Worm (Caenorhabditis elegans) whole organism, L3 larva: ENCODE results near the gene tufm-1.

ENCODE experiments used
- R02D3.7 ChIP-seq: fragments of 150-350 bp; optimal IDR thresholded peaks from 2 replicates; lab custom pipeline; 2014; ENCODE audit warnings: missing biosample characterization, missing genetic modification characterization
- ZK546.5 ChIP-seq: sonication (generic microtip); optimal IDR thresholded peaks from 2 replicates; lab custom pipeline; 2017; ENCODE audit warnings: missing biosample characterization, missing genetic modification characterization
- aly-2 ChIP-seq: fragments of 150-350 bp; optimal IDR thresholded peaks from 2 replicates; lab custom pipeline; 2014; ENCODE audit warnings: missing biosample characterization, missing genetic modification characterization
- ama-1 ChIP-seq: fragments of 150-350 bp; optimal IDR thresholded peaks from 2 replicates; lab custom pipeline; 2018
- ceh-16 ChIP-seq: sonication (generic microtip); optimal IDR thresholded peaks from 2 replicates; lab custom pipeline; 2017; ENCODE audit warnings: missing biosample characterization, missing genetic modification characterization
- ceh-28 ChIP-seq: fragments of 150-350 bp; optimal IDR thresholded peaks from 2 replicates; lab custom pipeline; 2014; ENCODE audit warnings: missing biosample characterization, missing genetic modification reagents, missing genetic modification characterization
- ceh-82 ChIP-seq: fragments of 150-350 bp; optimal IDR thresholded peaks from 2 replicates; lab custom pipeline; 2014; ENCODE audit warnings: missing biosample characterization, missing genetic modification characterization
- ceh-9 ChIP-seq: sonication (generic microtip); optimal IDR thresholded peaks from 2 replicates; lab custom pipeline; 2018; ENCODE audit warnings: missing biosample characterization, missing genetic modification characterization
- daf-12 ChIP-seq: fragments of 150-350 bp; optimal IDR thresholded peaks from 2 replicates; lab custom pipeline; 2014; ENCODE audit warnings: missing biosample characterization, missing genetic modification reagents, missing genetic modification characterization
- egl-27 ChIP-seq: sonication (generic microtip); optimal IDR thresholded peaks from 4 replicates; lab custom pipeline; 2017; ENCODE audit warnings: missing biosample characterization, missing genetic modification reagents, missing genetic modification characterization
- egl-5 ChIP-seq: fragments of 150-350 bp; optimal IDR thresholded peaks from 2 replicates; lab custom pipeline; 2017; ENCODE audit warnings: missing biosample characterization, missing genetic modification reagents, missing genetic modification characterization, inconsistent platforms
- elt-1 ChIP-seq: fragments of 150-350 bp; optimal IDR thresholded peaks from 2 replicates; lab custom pipeline; 2014; ENCODE audit warnings: missing biosample characterization, missing genetic modification characterization
- elt-2 ChIP-seq: sonication (generic microtip); optimal IDR thresholded peaks from 2 replicates; lab custom pipeline; 2016; ENCODE audit warnings: missing genetic modification reagents, mild to moderate bottlenecking, missing genetic modification characterization, missing compliant biosample characterization
- elt-3 ChIP-seq, 3 experiments: fragments of 150-350 bp in 1 of 3; sonication (generic microtip) in 2 of 3; optimal IDR thresholded peaks; 2 replicates in 2 of 3; 4 replicates in 1 of 3; lab custom pipeline; 2014 to 2017; ENCODE audit warnings: missing biosample characterization in 3 of 3, missing genetic modification characterization in 3 of 3
- eor-1 ChIP-seq, 2 experiments: fragments of 150-350 bp; optimal IDR thresholded peaks; 2 replicates each; lab custom pipeline; 2014 to 2018; ENCODE audit warnings: missing biosample characterization in 2 of 2, missing genetic modification characterization in 2 of 2
- fkh-10 ChIP-seq: sonication (generic microtip); optimal IDR thresholded peaks from 2 replicates; lab custom pipeline; 2017; ENCODE audit warnings: missing biosample characterization, missing genetic modification reagents, missing genetic modification characterization
- fkh-2 ChIP-seq: fragments of 150-350 bp; optimal IDR thresholded peaks from 2 replicates; lab custom pipeline; 2014; ENCODE audit warnings: missing biosample characterization, missing genetic modification reagents, missing genetic modification characterization
- fos-1 ChIP-seq: fragments of 150-350 bp; optimal IDR thresholded peaks from 2 replicates; lab custom pipeline; 2014; ENCODE audit warnings: missing biosample characterization, missing genetic modification characterization
- hmg-11 ChIP-seq: sonication (generic microtip); optimal IDR thresholded peaks from 2 replicates; lab custom pipeline; 2016; ENCODE audit warnings: missing genetic modification characterization, missing compliant biosample characterization
- jun-1 ChIP-seq: fragments of 150-350 bp; optimal IDR thresholded peaks from 2 replicates; lab custom pipeline; 2014; ENCODE audit warnings: missing biosample characterization, missing genetic modification reagents, missing genetic modification characterization
- lin-15B ChIP-seq: fragments of 150-350 bp; optimal IDR thresholded peaks from 2 replicates; lab custom pipeline; 2014; ENCODE audit warnings: missing biosample characterization, missing genetic modification characterization
- lin-39 ChIP-seq: fragments of 150-350 bp; optimal IDR thresholded peaks from 2 replicates; lab custom pipeline; 2018; ENCODE audit warnings: missing biosample characterization, missing genetic modification reagents, missing genetic modification characterization
- lsy-12 ChIP-seq: sonication (generic microtip); optimal IDR thresholded peaks from 2 replicates; lab custom pipeline; 2016; ENCODE audit warnings: mild to moderate bottlenecking, missing genetic modification characterization, missing compliant biosample characterization
- mdl-1 ChIP-seq: fragments of 150-350 bp; optimal IDR thresholded peaks from 2 replicates; lab custom pipeline; 2014; ENCODE audit warnings: missing biosample characterization, missing genetic modification characterization
- mml-1 ChIP-seq: fragments of 150-350 bp; sonication (generic microtip); optimal IDR thresholded peaks from 3 replicates; lab custom pipeline; 2014; ENCODE audit warnings: missing biosample characterization, missing genetic modification characterization
- nfya-1 ChIP-seq: sonication (generic microtip); optimal IDR thresholded peaks from 2 replicates; lab custom pipeline; 2017; ENCODE audit warnings: missing genetic modification characterization, mild to moderate bottlenecking, missing compliant biosample characterization, antibody characterized with exemption, moderate library complexity; ENCODE audit not compliant: insufficient read depth
- nhr-11 ChIP-seq: fragments of 150-350 bp; optimal IDR thresholded peaks from 2 replicates; lab custom pipeline; 2014; ENCODE audit warnings: missing biosample characterization, missing genetic modification characterization
- nhr-12 ChIP-seq: fragments of 150-350 bp; optimal IDR thresholded peaks from 2 replicates; lab custom pipeline; 2014; ENCODE audit warnings: missing biosample characterization, missing genetic modification characterization
- nhr-23 ChIP-seq: fragments of 150-350 bp; optimal IDR thresholded peaks from 2 replicates; lab custom pipeline; 2014; ENCODE audit warnings: missing biosample characterization, missing genetic modification reagents, missing genetic modification characterization
- nhr-237 ChIP-seq: fragments of 150-350 bp; optimal IDR thresholded peaks from 2 replicates; lab custom pipeline; 2014; ENCODE audit warnings: missing biosample characterization, missing genetic modification characterization
- nhr-25 ChIP-seq: sonication (generic microtip); optimal IDR thresholded peaks from 2 replicates; lab custom pipeline; 2017; ENCODE audit warnings: missing biosample characterization, missing genetic modification characterization
- nhr-28 ChIP-seq: fragments of 150-350 bp; optimal IDR thresholded peaks from 2 replicates; lab custom pipeline; 2014; ENCODE audit warnings: missing biosample characterization, missing genetic modification characterization
- nhr-43 ChIP-seq: sonication (generic microtip); optimal IDR thresholded peaks from 2 replicates; lab custom pipeline; 2016; ENCODE audit warnings: mild to moderate bottlenecking, missing genetic modification characterization, missing compliant biosample characterization; ENCODE audit not compliant: poor library complexity, severe bottlenecking
- nhr-67 ChIP-seq: fragments of 150-350 bp; optimal IDR thresholded peaks from 2 replicates; lab custom pipeline; 2014; ENCODE audit warnings: missing biosample characterization, missing genetic modification characterization
- nhr-76 ChIP-seq: fragments of 150-350 bp; sonication (generic microtip); optimal IDR thresholded peaks from 5 replicates; lab custom pipeline; 2014; ENCODE audit warnings: missing biosample characterization, missing genetic modification characterization
- nhr-77 ChIP-seq: fragments of 150-350 bp; optimal IDR thresholded peaks from 2 replicates; lab custom pipeline; 2014; ENCODE audit warnings: missing biosample characterization, missing genetic modification characterization
- pha-4 ChIP-seq: fragments of 150-350 bp; optimal IDR thresholded peaks from 2 replicates; lab custom pipeline; 2014; ENCODE audit warnings: missing biosample characterization, missing genetic modification reagents, missing genetic modification characterization
- pqm-1 ChIP-seq: fragments of 150-350 bp; optimal IDR thresholded peaks from 2 replicates; lab custom pipeline; 2017; ENCODE audit warnings: missing biosample characterization, missing genetic modification characterization, inconsistent platforms
- sea-2 ChIP-seq: fragments of 150-350 bp; sonication (generic microtip); optimal IDR thresholded peaks from 4 replicates; lab custom pipeline; 2014; ENCODE audit warnings: missing biosample characterization, missing genetic modification reagents, missing genetic modification characterization
- skn-1 ChIP-seq: fragments of 150-350 bp; optimal IDR thresholded peaks from 2 replicates; lab custom pipeline; 2014; ENCODE audit warnings: missing biosample characterization, missing genetic modification characterization
- snpc-4 ChIP-seq: fragments of 150-350 bp; optimal IDR thresholded peaks from 2 replicates; lab custom pipeline; 2014; ENCODE audit warnings: missing biosample characterization, missing genetic modification characterization
- tbx-2 ChIP-seq: sonication (generic microtip); optimal IDR thresholded peaks from 2 replicates; lab custom pipeline; 2016; ENCODE audit warnings: mild to moderate bottlenecking, missing genetic modification characterization, missing compliant biosample characterization
- unc-39 ChIP-seq: sonication (generic microtip); optimal IDR thresholded peaks from 4 replicates; lab custom pipeline; 2017; ENCODE audit warnings: missing biosample characterization, missing genetic modification characterization
- unc-62 ChIP-seq: fragments of 150-350 bp; sonication (generic microtip); optimal IDR thresholded peaks from 4 replicates; lab custom pipeline; 2014; ENCODE audit warnings: missing biosample characterization, missing genetic modification reagents, missing genetic modification characterization
- zag-1 ChIP-seq: fragments of 150-350 bp; optimal IDR thresholded peaks from 2 replicates; lab custom pipeline; 2014; ENCODE audit warnings: missing biosample characterization, missing genetic modification characterization
- ztf-11 ChIP-seq: fragments of 150-350 bp; optimal IDR thresholded peaks from 2 replicates; lab custom pipeline; 2014; ENCODE audit warnings: missing biosample characterization, missing genetic modification characterization
- ztf-4 ChIP-seq: fragments of 150-350 bp; optimal IDR thresholded peaks from 2 replicates; lab custom pipeline; 2014; ENCODE audit warnings: missing biosample characterization, missing genetic modification characterization

Gene tufm-1

ce11 chrIII:2804461-2804860 is 10.3 kb downstream of the tufm-1 start:
- TF ChIP-seq lsy-12, result no peak
- no peak for TF ChIP-seq mdl-1 (tag; lab: Kevin White, UChicago)
- TF ChIP-seq ztf-11 (tag; lab: Kevin White, UChicago), result no peak
- TF ChIP-seq nhr-28 (tag; lab: Kevin White, UChicago), result no peak
- no peak for TF ChIP-seq jun-1 (tag; lab: Kevin White, UChicago)
- TF ChIP-seq nhr-237, result no peak
- TF ChIP-seq sea-2, result no peak
- no peak for TF ChIP-seq unc-62 (GFP tag; lab: Kevin White, UChicago)
- TF ChIP-seq lin-39 (tag; lab: Kevin White, UChicago), result no peak
- TF ChIP-seq aly-2 (tag; lab: Kevin White, UChicago), result no peak
- TF ChIP-seq zag-1 (tag; lab: Kevin White, UChicago), result no peak
- TF ChIP-seq ceh-82 (tag; lab: Kevin White, UChicago), result no peak
- no peak for TF ChIP-seq mml-1
- no peak for TF ChIP-seq ama-1 (lab: Kevin White, UChicago)
- TF ChIP-seq fos-1, result no peak
- TF ChIP-seq nhr-12, result no peak
- TF ChIP-seq daf-12, result no peak
- TF ChIP-seq elt-3 (tag; optimal IDR thresholded peaks at IDR 0.05; lab: Kevin White, UChicago), result no peak
- no peak for TF ChIP-seq nhr-77 (tag; lab: Kevin White, UChicago)
- TF ChIP-seq nhr-67 (tag; lab: Kevin White, UChicago), result no peak
- no peak for TF ChIP-seq ztf-4 (tag; lab: Kevin White, UChicago)
- TF ChIP-seq nhr-43, result peak; percentile 15
- TF ChIP-seq snpc-4 (tag; lab: Kevin White, UChicago), result peak; percentile 42
- no peak for TF ChIP-seq fkh-10
- no peak for TF ChIP-seq ceh-16 (tag; lab: Kevin White, UChicago)
- peak; percentile 61 for TF ChIP-seq nhr-25 (tag; lab: Kevin White, UChicago)
- no peak for TF ChIP-seq egl-5 (tag; lab: Kevin White, UChicago)
- no peak for TF ChIP-seq nhr-11 (tag; lab: Kevin White, UChicago)
- TF ChIP-seq fkh-2 (tag; lab: Kevin White, UChicago), result peak; percentile 45
- TF ChIP-seq ZK546.5 (tag; lab: Kevin White, UChicago), result no peak
- no peak for TF ChIP-seq egl-27 (tag; lab: Kevin White, UChicago)
- TF ChIP-seq hmg-11, result peak; percentile 6
- no peak for TF ChIP-seq ceh-28 (tag; lab: Kevin White, UChicago)
- no peak for TF ChIP-seq elt-1 (tag; lab: Kevin White, UChicago)
- TF ChIP-seq nhr-76 (tag; lab: Kevin White, UChicago), result no peak
- peak; percentile 20 for TF ChIP-seq pqm-1 (tag; lab: Kevin White, UChicago)
- TF ChIP-seq skn-1, result no peak
- no peak for TF ChIP-seq tbx-2 (tag; lab: Kevin White, UChicago)
- peak; percentile 96 for TF ChIP-seq pha-4 (tag; lab: Kevin White, UChicago)
- TF ChIP-seq lin-15B (tag; lab: Kevin White, UChicago), result peak; percentile 63
- TF ChIP-seq elt-2 (tag; lab: Kevin White, UChicago), result peak; percentile 18
- TF ChIP-seq ceh-9 (tag; lab: Kevin White, UChicago), result no peak
- no peak for TF ChIP-seq eor-1 (tag; optimal IDR thresholded peaks at IDR 0.05; lab: Kevin White, UChicago)
- peak; percentile 81 for TF ChIP-seq nhr-23 (tag; lab: Kevin White, UChicago)
- no peak for TF ChIP-seq unc-39 (tag; lab: Kevin White, UChicago)
- peak; percentile 72 for TF ChIP-seq nfya-1 (tag; lab: Kevin White, UChicago)
- no peak for TF ChIP-seq R02D3.7 (tag; lab: Kevin White, UChicago)
